Worm (Caenorhabditis elegans): ENCODE results near the gene srw-51.

Gene srw-51

ce11 chrV:17170822-17171221, at the start of gene srw-51:
Gene srw-51, minus strand, starts transcription at chrV:17170922.
- TF ChIP-seq ceh-83 (GFP tag; optimal IDR thresholded peaks at IDR 0.05) (no peak), elt-1 (tag; optimal IDR thresholded peaks at IDR 0.05; ENCODE audit: borderline replicate concordance, insufficient read depth) (no peak), hlh-1 (tag; optimal IDR thresholded peaks at IDR 0.05) (no peak), drap-1 (GFP tag; optimal IDR thresholded peaks at IDR 0.05) (no peak), mab-5 (tag; optimal IDR thresholded peaks at IDR 0.05) (no peak), nhr-2 (tag; optimal IDR thresholded peaks at IDR 0.05) (no peak), unc-120 (tag; optimal IDR thresholded peaks at IDR 0.05; ENCODE audit: poor library complexity, severe bottlenecking) (no peak), elt-3 (tag; optimal IDR thresholded peaks at IDR 0.05) (no peak), cnd-1 (tag; optimal IDR thresholded peaks at IDR 0.05) (no peak), unc-62 (GFP tag; optimal IDR thresholded peaks at IDR 0.05) (no peak), mls-2 (tag; optimal IDR thresholded peaks at IDR 0.05) (no peak), unc-39 (tag; optimal IDR thresholded peaks at IDR 0.05) (no peak)

ce11 chrV:17220345-17220744, 49.6 kb upstream of the srw-51 start, which contains the start of gene srh-109:
Gene srh-109, minus strand, starts transcription at chrV:17220445.
- TF ChIP-seq zip-8 (tag; optimal IDR thresholded peaks at IDR 0.05) (peak; percentile 58), sptf-1 (tag; optimal IDR thresholded peaks at IDR 0.05) (no peak), unc-39 (tag; optimal IDR thresholded peaks at IDR 0.05) (no peak), ztf-11 (tag; optimal IDR thresholded peaks at IDR 0.05) (no peak)

- TF ChIP-seq flh-1 (GFP tag; optimal IDR thresholded peaks at IDR 0.05) (no peak), M03D4.4 (tag; optimal IDR thresholded peaks at IDR 0.05) (no peak), nhr-28 (tag; optimal IDR thresholded peaks at IDR 0.05) (no peak), cnd-1 (tag; optimal IDR thresholded peaks at IDR 0.05) (no peak), mab-5 (tag; optimal IDR thresholded peaks at IDR 0.05) (no peak), ceh-39 (tag; optimal IDR thresholded peaks at IDR 0.05) (no peak), nhr-237 (tag; optimal IDR thresholded peaks at IDR 0.05) (no peak), sem-2 (GFP tag; optimal IDR thresholded peaks at IDR 0.05) (no peak), ceh-43 (GFP tag; optimal IDR thresholded peaks at IDR 0.05) (no peak), pha-4 (tag; optimal IDR thresholded peaks at IDR 0.05) (no peak)
Measured at ce11 chrV:17217690-17218089, 47.0 kb upstream of the srw-51 start, which contains the start of gene srbc-62. Gene srbc-62, plus strand, starts transcription at chrV:17217990.

ce11 chrV:17215602-17216001, 44.9 kb upstream of the srw-51 start:
- TF ChIP-seq unc-62 (GFP tag; optimal IDR thresholded peaks at IDR 0.05), result no peak
- TF ChIP-seq unc-120 (tag; optimal IDR thresholded peaks at IDR 0.05; ENCODE audit: poor library complexity, severe bottlenecking), result no peak
- no peak for TF ChIP-seq ztf-11 (tag; optimal IDR thresholded peaks at IDR 0.05)
- no peak for TF ChIP-seq lin-32 (GFP tag; optimal IDR thresholded peaks at IDR 0.05)
- no peak for TF ChIP-seq mep-1 (tag; optimal IDR thresholded peaks at IDR 0.05)
- TF ChIP-seq ces-1 (GFP tag; optimal IDR thresholded peaks at IDR 0.05), result no peak
- no peak for TF ChIP-seq cnd-1 (tag; optimal IDR thresholded peaks at IDR 0.05)

ce11 chrV:17212743-17213142, 42.0 kb upstream of the srw-51 start, which contains the start of gene srh-113:
Gene srh-113, plus strand, starts transcription at chrV:17213043.
- TF ChIP-seq mls-2 (tag; optimal IDR thresholded peaks at IDR 0.05) (no peak), lsy-2 (tag; optimal IDR thresholded peaks at IDR 0.05) (no peak), unc-39 (tag; optimal IDR thresholded peaks at IDR 0.05) (no peak), lin-32 (GFP tag; optimal IDR thresholded peaks at IDR 0.05) (no peak), bed-3 (GFP tag; optimal IDR thresholded peaks at IDR 0.05) (no peak), nhr-28 (tag; optimal IDR thresholded peaks at IDR 0.05) (no peak), zip-8 (tag; optimal IDR thresholded peaks at IDR 0.05) (no peak), ztf-11 (tag; optimal IDR thresholded peaks at IDR 0.05) (no peak), nhr-76 (tag; optimal IDR thresholded peaks at IDR 0.05) (no peak), ces-1 (GFP tag; optimal IDR thresholded peaks at IDR 0.05) (no peak), sem-2 (GFP tag; optimal IDR thresholded peaks at IDR 0.05) (no peak), M03D4.4 (tag; optimal IDR thresholded peaks at IDR 0.05) (no peak), nhr-237 (tag; optimal IDR thresholded peaks at IDR 0.05) (no peak), tbx-8 (GFP tag; optimal IDR thresholded peaks at IDR 0.05) (no peak), ham-2 (GFP tag; optimal IDR thresholded peaks at IDR 0.05) (no peak), hlh-1 (tag; optimal IDR thresholded peaks at IDR 0.05) (no peak), snpc-4 (tag; optimal IDR thresholded peaks at IDR 0.05) (no peak), mep-1 (tag; optimal IDR thresholded peaks at IDR 0.05) (no peak), blmp-1 (tag; optimal IDR thresholded peaks at IDR 0.05) (no peak)
